Worm (Caenorhabditis elegans): ENCODE data around the gene C18E9.9.

DNA sequence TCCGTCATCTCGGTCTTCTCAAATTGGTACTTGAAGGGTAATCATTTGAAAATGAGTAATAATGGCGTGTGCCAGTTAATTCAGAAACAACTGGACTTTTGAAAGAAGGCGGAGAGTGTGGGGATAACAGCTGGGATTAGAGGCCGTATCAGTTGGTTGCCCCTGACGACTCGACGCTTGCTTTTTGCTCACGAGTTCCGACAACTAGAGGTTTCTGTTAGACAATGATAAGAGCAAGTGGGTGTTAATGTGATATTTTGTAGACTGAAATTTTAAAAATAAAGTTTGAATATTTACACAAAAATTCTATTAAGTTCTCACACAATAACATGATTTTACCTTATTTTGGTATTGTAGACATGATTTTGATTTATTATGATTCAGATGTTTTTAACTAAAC is 15.7 kb upstream of the C18E9.9 start, which contains the start of gene F44G4.7:
- TF ChIP-seq nhr-237 (tag; optimal IDR thresholded peaks at IDR 0.05) (no peak), lin-32 (GFP tag; optimal IDR thresholded peaks at IDR 0.05) (no peak), lsy-2 (tag; optimal IDR thresholded peaks at IDR 0.05) (no peak), unc-62 (GFP tag; optimal IDR thresholded peaks at IDR 0.05) (no peak), nhr-2 (tag; optimal IDR thresholded peaks at IDR 0.05) (no peak), unc-39 (tag; optimal IDR thresholded peaks at IDR 0.05) (no peak), nhr-76 (tag; optimal IDR thresholded peaks at IDR 0.05) (no peak), pha-4 (tag; optimal IDR thresholded peaks at IDR 0.05) (no peak), ham-2 (GFP tag; optimal IDR thresholded peaks at IDR 0.05) (no peak)
